Worm (Caenorhabditis elegans) whole organism, early embryonic: ENCODE results near the gene srh-105.

Experiments
- B0310.2 ChIP-seq: sonication (generic microtip); optimal IDR thresholded peaks from 2 replicates; lab custom pipeline; 2016; ENCODE audit warnings: mild to moderate bottlenecking, missing genetic modification characterization, missing compliant biosample characterization
- F13C5.2 ChIP-seq: sonication (generic microtip); optimal IDR thresholded peaks from 2 replicates; lab custom pipeline; 2017; ENCODE audit warnings: mild to moderate bottlenecking, missing genetic modification characterization, inconsistent platforms, missing compliant biosample characterization
- aly-1 ChIP-seq: sonication (generic microtip); optimal IDR thresholded peaks from 2 replicates; lab custom pipeline; 2016; ENCODE audit warnings: missing genetic modification characterization, missing compliant biosample characterization
- ama-1 ChIP-seq: fragments of 150-350 bp; optimal IDR thresholded peaks from 2 replicates; lab custom pipeline; 2014
- ceh-13 ChIP-seq: fragments of 200-800 bp; sonication (Bioruptor generic); optimal IDR thresholded peaks from 2 replicates; lab custom pipeline; 2018; ENCODE audit warnings: mild to moderate bottlenecking, missing genetic modification characterization, missing compliant biosample characterization
- ceh-36 ChIP-seq: sonication (generic microtip); optimal IDR thresholded peaks from 2 replicates; lab custom pipeline; 2016; ENCODE audit warnings: missing genetic modification characterization, inconsistent platforms, missing compliant biosample characterization
- ets-7 ChIP-seq: sonication (generic microtip); optimal IDR thresholded peaks from 2 replicates; lab custom pipeline; 2016; ENCODE audit warnings: missing genotype, missing genetic modification characterization, missing compliant biosample characterization
- flt-1 ChIP-seq: fragments of 200-800 bp; sonication (Bioruptor generic); IDR thresholded peaks from 2 replicates; pipeline ENCODE4 v1.3.6; 2022; ENCODE audit warnings: missing genetic modification characterization, missing compliant biosample characterization
- hmbx-1 ChIP-seq: sonication (generic microtip); optimal IDR thresholded peaks from 2 replicates; lab custom pipeline; 2016; ENCODE audit warnings: mild to moderate bottlenecking, missing genetic modification characterization, missing compliant biosample characterization
- hmg-4 ChIP-seq: fragments of 200-800 bp; sonication (Bioruptor generic); optimal IDR thresholded peaks from 2 replicates; lab custom pipeline; 2018; ENCODE audit warnings: mild to moderate bottlenecking, missing genetic modification characterization, missing compliant biosample characterization
- hnd-1 ChIP-seq: sonication (generic microtip); optimal IDR thresholded peaks from 2 replicates; lab custom pipeline; 2016; ENCODE audit warnings: missing genetic modification characterization, missing compliant biosample characterization
- pes-1 ChIP-seq: fragments of 200-800 bp; sonication (Bioruptor generic); IDR thresholded peaks from 2 replicates; pipeline ENCODE4 v1.3.6; 2022; ENCODE audit warnings: missing genetic modification reagents, missing genetic modification characterization, missing compliant biosample characterization
- scrt-1 ChIP-seq: fragments of 200-800 bp; sonication (Bioruptor generic); IDR thresholded peaks from 2 replicates; pipeline ENCODE4 v1.3.6; 2022; ENCODE audit warnings: missing genetic modification characterization, missing compliant biosample characterization
- sea-1 ChIP-seq: fragments of 200-800 bp; sonication (Bioruptor generic); conservative IDR thresholded peaks from 2 replicates; pipeline ENCODE4 v1.3.6; 2022; ENCODE audit warnings: missing genetic modification characterization, missing compliant biosample characterization
- tbx-11 ChIP-seq: fragments of 200-800 bp; sonication (Bioruptor generic); IDR thresholded peaks from 2 replicates; pipeline ENCODE4 v1.3.6; 2022; ENCODE audit warnings: missing genetic modification characterization, missing compliant biosample characterization
- tbx-37 ChIP-seq: fragments of 200-800 bp; sonication (Bioruptor generic); conservative IDR thresholded peaks from 2 replicates; pipeline ENCODE4 v1.3.6; 2022; ENCODE audit warnings: missing genetic modification reagents, missing genetic modification characterization, missing compliant biosample characterization
- tra-4 ChIP-seq: sonication (generic microtip); optimal IDR thresholded peaks from 2 replicates; lab custom pipeline; 2017; ENCODE audit warnings: missing genetic modification characterization, missing compliant biosample characterization

Gene srh-105

DNA sequence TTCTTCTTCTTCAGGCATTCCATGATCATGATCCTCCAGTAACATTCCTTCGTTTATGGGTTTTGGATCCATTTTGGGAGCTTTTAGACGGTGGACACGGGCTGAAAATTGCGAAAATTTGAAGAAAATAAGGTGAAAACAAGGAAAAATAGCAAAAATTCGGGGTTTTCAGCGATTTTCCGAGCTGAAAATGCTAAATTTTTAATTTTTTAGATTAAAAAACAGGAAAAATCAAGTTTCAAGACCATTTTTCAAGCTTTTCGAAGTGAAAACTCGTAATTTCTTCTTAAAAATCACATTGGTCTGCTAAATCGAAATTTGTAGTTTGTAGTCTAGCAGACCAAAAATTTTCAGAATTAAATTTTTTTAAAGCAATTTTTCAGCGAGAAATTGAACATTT, 41.9 kb downstream of the srh-105 start, which contains the start of gene nfyb-1:
nfyb-1 (minus strand) TSS at position 101 of the 400 bp plus-strand sequence.
- TF ChIP-seq ets-7 (no peak), B0310.2 (tag; lab: Kevin White, UChicago) (no peak), tbx-37 (GFP tag; lab: Robert Waterston, UW) (no peak), tbx-11 (GFP tag; lab: Robert Waterston, UW) (no peak), hnd-1 (tag; lab: Kevin White, UChicago) (no peak), ceh-36 (tag; lab: Kevin White, UChicago) (no peak), ceh-13 (GFP tag; lab: Kevin White, UChicago) (no peak), ama-1 (lab: Kevin White, UChicago) (no peak), aly-1 (tag; lab: Kevin White, UChicago) (no peak), scrt-1 (GFP tag; lab: Robert Waterston, UW) (no peak), tra-4 (tag; lab: Kevin White, UChicago) (no peak), hmg-4 (GFP tag; lab: Kevin White, UChicago) (no peak), sea-1 (GFP tag; lab: Robert Waterston, UW) (no peak), F13C5.2 (tag; lab: Kevin White, UChicago) (no peak), pes-1 (no peak), flt-1 (GFP tag; lab: Robert Waterston, UW) (no peak), hmbx-1 (tag; lab: Kevin White, UChicago) (no peak)

DNA sequence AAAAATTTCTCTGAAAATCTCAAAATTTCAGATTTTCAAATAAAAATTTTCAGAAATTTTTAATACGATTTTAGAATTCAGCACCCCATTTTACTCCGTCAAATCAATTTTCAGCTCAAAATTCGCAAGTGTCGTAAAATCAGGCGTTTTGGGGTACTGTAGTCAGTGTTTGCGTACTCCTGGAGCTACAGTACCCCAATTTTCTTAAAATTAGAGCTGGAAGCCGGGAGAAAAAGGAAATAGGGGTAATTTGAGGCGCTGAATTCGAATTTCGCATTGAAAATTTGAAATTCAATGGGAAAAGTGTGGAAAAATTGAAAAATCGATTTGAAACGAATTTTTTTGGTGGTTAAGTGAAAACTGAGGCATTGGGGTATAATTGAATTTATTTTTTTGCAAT, 47.8 kb downstream of the srh-105 start:
- TF ChIP-seq ceh-36 (tag; lab: Kevin White, UChicago): no peak
- no peak for TF ChIP-seq tra-4 (tag; lab: Kevin White, UChicago)
- TF ChIP-seq hmbx-1 (tag; lab: Kevin White, UChicago): no peak
- TF ChIP-seq ceh-13 (GFP tag; lab: Kevin White, UChicago): no peak
- no peak for TF ChIP-seq tbx-11 (GFP tag; lab: Robert Waterston, UW)
- no peak for TF ChIP-seq sea-1 (GFP tag; lab: Robert Waterston, UW)
- no peak for TF ChIP-seq aly-1 (tag; lab: Kevin White, UChicago)
- TF ChIP-seq ets-7: no peak
- TF ChIP-seq pes-1: no peak
- no peak for TF ChIP-seq flt-1 (GFP tag; lab: Robert Waterston, UW)
- TF ChIP-seq F13C5.2 (tag; lab: Kevin White, UChicago): no peak
- TF ChIP-seq scrt-1 (GFP tag; lab: Robert Waterston, UW): no peak
- no peak for TF ChIP-seq tbx-37 (GFP tag; lab: Robert Waterston, UW)
- no peak for TF ChIP-seq hnd-1 (tag; lab: Kevin White, UChicago)
- no peak for TF ChIP-seq ama-1 (lab: Kevin White, UChicago)
- no peak for TF ChIP-seq hmg-4 (GFP tag; lab: Kevin White, UChicago)

DNA sequence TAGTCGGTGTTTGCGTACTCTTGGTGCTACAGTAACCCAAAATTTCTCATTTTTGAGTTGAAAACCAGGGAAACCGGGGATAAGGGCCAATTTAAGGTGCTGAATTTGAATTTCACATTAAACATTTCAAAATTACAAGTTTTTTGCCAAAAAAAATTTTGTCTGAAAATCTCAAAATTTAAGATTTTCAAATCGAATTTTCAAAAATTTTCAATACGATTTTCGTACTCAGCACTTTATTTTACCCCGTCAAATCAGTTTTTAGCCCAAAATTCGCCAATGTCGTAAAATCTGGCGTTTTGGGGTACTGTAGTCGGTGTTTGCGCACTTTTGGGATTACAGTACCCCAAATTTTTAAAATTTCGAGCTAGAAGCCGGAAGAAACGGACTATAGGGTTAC, 48.3 kb downstream of the srh-105 start, which contains the start of gene W10D9.3:
W10D9.3 (minus strand) TSS at position 101 of the 400 bp plus-strand sequence.
- TF ChIP-seq tra-4 (tag; lab: Kevin White, UChicago): no peak
- TF ChIP-seq ceh-13 (GFP tag; lab: Kevin White, UChicago): no peak
- TF ChIP-seq scrt-1 (GFP tag; lab: Robert Waterston, UW): no peak
- TF ChIP-seq ceh-36 (tag; lab: Kevin White, UChicago): no peak
- TF ChIP-seq tbx-11 (GFP tag; lab: Robert Waterston, UW): no peak
- TF ChIP-seq hmg-4 (GFP tag; lab: Kevin White, UChicago): no peak
- no peak for TF ChIP-seq ets-7
- TF ChIP-seq hnd-1 (tag; lab: Kevin White, UChicago): no peak
- TF ChIP-seq hmbx-1 (tag; lab: Kevin White, UChicago): no peak
- TF ChIP-seq ama-1 (lab: Kevin White, UChicago): no peak
- TF ChIP-seq aly-1 (tag; lab: Kevin White, UChicago): no peak
- TF ChIP-seq tbx-37 (GFP tag; lab: Robert Waterston, UW): no peak
